Fruit fly (Drosophila melanogaster): Measurements from ENCODE around the gene Surf4.

Gene Surf4

dm6 chr3R:15371833-15372232, 25.9 kb upstream of the Surf4 start, which contains the start of the genes Ccm3 and CG6136 (continued):
- TF ChIP-seq YL-1 (GFP tag; optimal IDR thresholded peaks at IDR 0.05) (peak; percentile 89), CG34422 (GFP tag; IDR thresholded peaks at IDR 0.05) (peak; percentile 64; the same call in 1 of the 3 replicates), B-H2 (GFP tag; optimal IDR thresholded peaks at IDR 0.05) (peak; percentile 68), Pdp1 (GFP tag; optimal IDR thresholded peaks at IDR 0.05) (no peak), CG10979 (tag; optimal IDR thresholded peaks at IDR 0.05) (peak; percentile 36), Dip3 (GFP tag; optimal IDR thresholded peaks at IDR 0.05) (peak; percentile 36), ERR (GFP tag; optimal IDR thresholded peaks at IDR 0.05) (peak; percentile 21), repo (GFP tag; optimal IDR thresholded peaks at IDR 0.05) (peak; percentile 39), CG31441 (GFP tag; IDR thresholded peaks at IDR 0.05) (no peak), NfI (GFP tag; optimal IDR thresholded peaks at IDR 0.05) (peak; percentile 67), CG2875 (GFP tag; optimal IDR thresholded peaks at IDR 0.05) (no peak), CG6813 (GFP tag; optimal IDR thresholded peaks at IDR 0.05) (no peak), Xbp1 (GFP tag; optimal IDR thresholded peaks at IDR 0.05) (peak; percentile 43), CG17359 (tag; optimal IDR thresholded peaks at IDR 0.05) (no peak), CG10147 (GFP tag; optimal IDR thresholded peaks at IDR 0.05) (peak; percentile 48), al (GFP tag; IDR thresholded peaks at IDR 0.05) (peak; percentile 52; the same call in 1 of the 2 replicates), zfh1 (GFP tag; IDR thresholded peaks at IDR 0.05) (peak; percentile 70; the same call in 2 of the 3 replicates), CG8290 (GFP tag; optimal IDR thresholded peaks at IDR 0.05) (no peak), CG8290 (tag; optimal IDR thresholded peaks at IDR 0.05) (peak in 1 of 2 experiments; percentile 69), CG13123 (GFP tag; optimal IDR thresholded peaks at IDR 0.05) (no peak), CHES-1-like (GFP tag; optimal IDR thresholded peaks at IDR 0.05) (peak; percentile 81), CG10274 (GFP tag; optimal IDR thresholded peaks at IDR 0.05) (no peak), Hr51 (GFP tag; optimal IDR thresholded peaks at IDR 0.05) (peak in 1 of 2 experiments; percentile 23), pfk (GFP tag; optimal IDR thresholded peaks at IDR 0.05) (no peak), HLH4C (GFP tag; IDR thresholded peaks at IDR 0.05; ENCODE audit: partially characterized antibody) (peak; percentile 91), Dad (GFP tag; optimal IDR thresholded peaks at IDR 0.05) (peak; percentile 20), aop (GFP tag; IDR thresholded peaks at IDR 0.05) (no peak), amos (GFP tag; IDR thresholded peaks at IDR 0.05; ENCODE audit: partially characterized antibody) (peak; percentile 95), CG10267 (tag; optimal IDR thresholded peaks at IDR 0.05) (peak; percentile 99), org-1 (GFP tag; optimal IDR thresholded peaks at IDR 0.05) (no peak), CG15514 (GFP tag; optimal IDR thresholded peaks at IDR 0.05) (peak; percentile 79), CG6791 (GFP tag; IDR thresholded peaks at IDR 0.05; ENCODE audit: partially characterized antibody) (peak; percentile 93), vfl (GFP tag; optimal IDR thresholded peaks at IDR 0.05) (peak; percentile 36), dysf (GFP tag; IDR thresholded peaks at IDR 0.05) (peak; percentile 43; the same call in 2 of the 3 replicates), ara (GFP tag; IDR thresholded peaks at IDR 0.05) (peak; percentile 15; the same call in 1 of the 2 replicates), CG8924 (tag; optimal IDR thresholded peaks at IDR 0.05) (peak; percentile 57), E2f1 (GFP tag; IDR thresholded peaks at IDR 0.05) (peak; percentile 56; the same call in 1 of the 2 replicates), CG2199 (GFP tag; IDR thresholded peaks at IDR 0.05) (no peak), her (GFP tag; optimal IDR thresholded peaks at IDR 0.05) (peak; percentile 35), CG30020 (tag; optimal IDR thresholded peaks at IDR 0.05) (peak; percentile 19), CG14014 (GFP tag; IDR thresholded peaks at IDR 0.05) (peak; percentile 65; the same call in 1 of the 2 replicates), CG4282 (GFP tag; optimal IDR thresholded peaks at IDR 0.05) (peak; percentile 46), ind (GFP tag; optimal IDR thresholded peaks at IDR 0.05) (peak; percentile 19), shn (GFP tag; optimal IDR thresholded peaks at IDR 0.05) (peak; percentile 12), seq (GFP tag; IDR thresholded peaks at IDR 0.05) (peak; percentile 17; the same call in 1 of the 2 replicates), pb (GFP tag; optimal IDR thresholded peaks at IDR 0.05) (peak; percentile 23), CG18599 (GFP tag; optimal IDR thresholded peaks at IDR 0.05) (peak; percentile 51), MESR4 (GFP tag; optimal IDR thresholded peaks at IDR 0.05) (peak; percentile 86), CG30403 (GFP tag; optimal IDR thresholded peaks at IDR 0.05) (peak; percentile 41), CG7786 (GFP tag; optimal IDR thresholded peaks at IDR 0.05) (peak; percentile 62)
